Worm (Caenorhabditis elegans) whole organism, L1 larva: ENCODE results near the gene D1054.8.

Source experiments
- C04F5.9 ChIP-seq: sonication (generic microtip); optimal IDR thresholded peaks from 2 replicates; lab custom pipeline; 2016; ENCODE audit warnings: missing genetic modification characterization, missing compliant biosample characterization
- Y116A8C.19 ChIP-seq: sonication (generic microtip); optimal IDR thresholded peaks from 2 replicates; lab custom pipeline; 2016; ENCODE audit warnings: missing compliant biosample characterization, missing genetic modification characterization, borderline replicate concordance
- aly-2 ChIP-seq: fragments of 150-350 bp; optimal IDR thresholded peaks from 2 replicates; lab custom pipeline; 2014; ENCODE audit warnings: missing biosample characterization, missing genetic modification characterization
- blmp-1 ChIP-seq: fragments of 150-350 bp; optimal IDR thresholded peaks from 2 replicates; lab custom pipeline; 2014; ENCODE audit warnings: missing biosample characterization, missing genetic modification characterization
- ceh-8 ChIP-seq: fragments of 200-800 bp; sonication (Bioruptor generic); optimal IDR thresholded peaks from 2 replicates; lab custom pipeline; 2018; ENCODE audit warnings: mild to moderate bottlenecking, missing genetic modification characterization, moderate library complexity, missing compliant biosample characterization
- ceh-82 ChIP-seq, 3 experiments: fragments of 150-350 bp in 1 of 3; sonication (generic microtip) in 2 of 3; optimal IDR thresholded peaks; 2 replicates each; lab custom pipeline; 2014 to 2017; ENCODE audit warnings: missing biosample characterization in 3 of 3, missing genetic modification characterization in 3 of 3
- ceh-90 ChIP-seq: sonication (generic microtip); optimal IDR thresholded peaks from 2 replicates; lab custom pipeline; 2016; ENCODE audit warnings: missing genetic modification characterization, missing compliant biosample characterization
- efl-1 ChIP-seq, 4 experiments: fragments of 150-350 bp; optimal IDR thresholded peaks in 3 of 4; peaks in 1 of 4; 1 replicate in 1 of 4; 2 replicates in 3 of 4; lab custom pipeline; 2014; ENCODE audit warnings: missing biosample characterization in 2 of 4, missing genetic modification characterization in 2 of 4, missing genetic modification reagents in 2 of 4
- egl-13 ChIP-seq: sonication (generic microtip); optimal IDR thresholded peaks from 2 replicates; lab custom pipeline; 2016; ENCODE audit warnings: missing genotype, missing genetic modification reagents, missing genetic modification characterization, missing compliant biosample characterization
- egl-27 ChIP-seq, 2 experiments: fragments of 150-350 bp in 1 of 2; sonication (generic microtip); optimal IDR thresholded peaks; 3 replicates each; lab custom pipeline; 2017 to 2018; ENCODE audit warnings: missing biosample characterization in 2 of 2, missing genetic modification characterization in 2 of 2, missing genetic modification reagents in 2 of 2
- ets-5 ChIP-seq: fragments of 200-800 bp; sonication (Bioruptor generic); IDR thresholded peaks from 2 replicates; pipeline ENCODE4 v1.3.6; 2022; ENCODE audit warnings: missing genetic modification characterization, missing compliant biosample characterization
- fkh-10 ChIP-seq: sonication (generic microtip); optimal IDR thresholded peaks from 2 replicates; lab custom pipeline; 2017; ENCODE audit warnings: missing biosample characterization, missing genetic modification reagents, missing genetic modification characterization
- fkh-4 ChIP-seq: sonication (generic microtip); optimal IDR thresholded peaks from 2 replicates; lab custom pipeline; 2016; ENCODE audit warnings: missing compliant biosample characterization, missing genetic modification characterization, borderline replicate concordance
- fos-1 ChIP-seq: fragments of 150-350 bp; optimal IDR thresholded peaks from 2 replicates; lab custom pipeline; 2014; ENCODE audit warnings: missing biosample characterization, missing genetic modification characterization
- grh-1 ChIP-seq: fragments of 200-800 bp; sonication (Bioruptor generic); IDR thresholded peaks from 2 replicates; pipeline ENCODE4 v1.3.6; 2022; ENCODE audit warnings: missing genetic modification reagents, missing genetic modification characterization, missing compliant biosample characterization
- hlh-17 ChIP-seq: fragments of 200-800 bp; sonication (Bioruptor generic); optimal IDR thresholded peaks from 2 replicates; lab custom pipeline; 2018; ENCODE audit warnings: missing genetic modification characterization, mild to moderate bottlenecking, missing compliant biosample characterization, moderate library complexity, borderline replicate concordance
- hlh-4 ChIP-seq: sonication (generic microtip); optimal IDR thresholded peaks from 2 replicates; lab custom pipeline; 2016; ENCODE audit warnings: mild to moderate bottlenecking, missing genetic modification characterization, missing compliant biosample characterization
- hpl-2 ChIP-seq: fragments of 150-350 bp; optimal IDR thresholded peaks from 2 replicates; lab custom pipeline; 2014; ENCODE audit warnings: missing biosample characterization, missing genetic modification reagents, missing genetic modification characterization
- irx-1 ChIP-seq: sonication (generic microtip); optimal IDR thresholded peaks from 2 replicates; lab custom pipeline; 2016; ENCODE audit warnings: missing genetic modification characterization, missing compliant biosample characterization
- isw-1 ChIP-seq: fragments of 200-800 bp; sonication (Bioruptor generic); IDR thresholded peaks from 2 replicates; pipeline ENCODE4 v1.3.6; 2022; ENCODE audit warnings: missing genetic modification characterization, missing compliant biosample characterization
- lin-15B ChIP-seq: fragments of 150-350 bp; sonication (generic microtip); optimal IDR thresholded peaks from 3 replicates; lab custom pipeline; 2014; ENCODE audit warnings: missing biosample characterization, missing genetic modification characterization
- lir-3 ChIP-seq: sonication (generic microtip); optimal IDR thresholded peaks from 2 replicates; lab custom pipeline; 2016; ENCODE audit warnings: mild to moderate bottlenecking, missing genetic modification characterization, moderate library complexity, missing compliant biosample characterization; ENCODE audit not compliant: poor library complexity
- mab-9 ChIP-seq: fragments of 200-800 bp; sonication (Bioruptor generic); IDR thresholded peaks from 2 replicates; pipeline ENCODE4 v1.3.6; 2022; ENCODE audit warnings: missing genetic modification reagents, missing genetic modification characterization, missing compliant biosample characterization
- mdl-1 ChIP-seq, 2 experiments: fragments of 150-350 bp; optimal IDR thresholded peaks; 2 replicates each; lab custom pipeline; 2014 to 2017; ENCODE audit warnings: missing biosample characterization in 2 of 2, missing genetic modification characterization in 2 of 2, inconsistent platforms in 1 of 2
- mep-1 ChIP-seq: fragments of 150-350 bp; optimal IDR thresholded peaks from 2 replicates; lab custom pipeline; 2014; ENCODE audit warnings: missing biosample characterization, missing genetic modification characterization
- nhr-12 ChIP-seq: sonication (generic microtip); optimal IDR thresholded peaks from 2 replicates; lab custom pipeline; 2017; ENCODE audit warnings: missing biosample characterization, missing genetic modification characterization
- nhr-19 ChIP-seq: fragments of 200-800 bp; sonication (Bioruptor generic); conservative IDR thresholded peaks from 2 replicates; pipeline ENCODE4 v1.3.6; 2022; ENCODE audit warnings: missing genetic modification characterization, missing compliant biosample characterization
- nhr-71 ChIP-seq: sonication (generic microtip); optimal IDR thresholded peaks from 2 replicates; lab custom pipeline; 2016; ENCODE audit warnings: mild to moderate bottlenecking, missing genetic modification characterization, moderate library complexity, missing compliant biosample characterization
- nhr-76 ChIP-seq: sonication (generic microtip); optimal IDR thresholded peaks from 2 replicates; lab custom pipeline; 2017; ENCODE audit warnings: missing biosample characterization, missing genetic modification characterization
- nhr-77 ChIP-seq: fragments of 150-350 bp; optimal IDR thresholded peaks from 2 replicates; lab custom pipeline; 2014; ENCODE audit warnings: missing biosample characterization, missing genetic modification characterization
- nhr-84 ChIP-seq: sonication (generic microtip); optimal IDR thresholded peaks from 2 replicates; lab custom pipeline; 2017; ENCODE audit warnings: missing biosample characterization, missing genetic modification characterization
- nhr-85 ChIP-seq: sonication (generic microtip); peaks from one replicate; lab custom pipeline; 2016; ENCODE audit warnings: missing genetic modification characterization, inconsistent platforms, missing compliant biosample characterization
- pag-3 ChIP-seq: sonication (generic microtip); optimal IDR thresholded peaks from 2 replicates; lab custom pipeline; 2017; ENCODE audit warnings: missing genetic modification characterization, mild to moderate bottlenecking, missing compliant biosample characterization, antibody characterized with exemption, borderline replicate concordance; ENCODE audit not compliant: insufficient read depth
- snu-23 ChIP-seq: sonication (generic microtip); optimal IDR thresholded peaks from 2 replicates; lab custom pipeline; 2016; ENCODE audit warnings: missing genetic modification characterization, missing compliant biosample characterization
- sptf-1 ChIP-seq: fragments of 150-350 bp; optimal IDR thresholded peaks from 2 replicates; lab custom pipeline; 2014; ENCODE audit warnings: missing biosample characterization, missing genetic modification characterization
- swsn-7 ChIP-seq: sonication (generic microtip); optimal IDR thresholded peaks from 2 replicates; lab custom pipeline; 2016; ENCODE audit warnings: missing genetic modification characterization, missing compliant biosample characterization
- tbx-2 ChIP-seq: sonication (generic microtip); optimal IDR thresholded peaks from 2 replicates; lab custom pipeline; 2016; ENCODE audit warnings: missing genetic modification characterization, missing compliant biosample characterization
- unc-130 ChIP-seq: fragments of 150-350 bp; optimal IDR thresholded peaks from 2 replicates; lab custom pipeline; 2017; ENCODE audit warnings: missing biosample characterization, missing genetic modification characterization, inconsistent platforms
- unc-30 ChIP-seq: sonication (generic microtip); optimal IDR thresholded peaks from 2 replicates; lab custom pipeline; 2017; ENCODE audit warnings: missing biosample characterization, missing genetic modification characterization
- unc-62 ChIP-seq: fragments of 150-350 bp; optimal IDR thresholded peaks from 2 replicates; lab custom pipeline; 2014; ENCODE audit warnings: missing biosample characterization, missing genetic modification reagents, missing genetic modification characterization
- unc-86 ChIP-seq: sonication (generic microtip); optimal IDR thresholded peaks from 2 replicates; lab custom pipeline; 2016; ENCODE audit warnings: missing genetic modification characterization, missing compliant biosample characterization
- unc-98 ChIP-seq: fragments of 200-800 bp; sonication (Bioruptor generic); IDR thresholded peaks from 2 replicates; pipeline ENCODE4 v1.3.6; 2022; ENCODE audit warnings: missing genetic modification characterization, missing compliant biosample characterization
- xbp-1 ChIP-seq: sonication (generic microtip); optimal IDR thresholded peaks from 2 replicates; lab custom pipeline; 2016; ENCODE audit warnings: missing genetic modification characterization, missing compliant biosample characterization
- ztf-11 ChIP-seq, 2 experiments: sonication (generic microtip); optimal IDR thresholded peaks; 2 replicates each; lab custom pipeline; 2016 to 2017; ENCODE audit warnings: missing genetic modification characterization in 2 of 2, missing biosample characterization in 1 of 2, missing compliant biosample characterization in 1 of 2

The D1054.8 gene

ce11 chrV:10757128-10757527 is 27.0 kb upstream of the D1054.8 start (continued):
- no peak for TF ChIP-seq ceh-90 (tag; lab: Kevin White, UChicago)
- TF ChIP-seq egl-13 (tag; lab: Kevin White, UChicago) = no peak
- TF ChIP-seq nhr-76 = no peak
- TF ChIP-seq fos-1 (tag; lab: Kevin White, UChicago) = no peak
- TF ChIP-seq hpl-2 = no peak
- no peak for TF ChIP-seq pag-3 (tag; lab: Kevin White, UChicago)
- TF ChIP-seq unc-98 = no peak
- no peak for TF ChIP-seq hlh-17 (GFP tag; lab: Kevin White, UChicago)
- no peak for TF ChIP-seq unc-62
- TF ChIP-seq isw-1 = no peak
- TF ChIP-seq egl-27 (tag; optimal IDR thresholded peaks at IDR 0.05; lab: Kevin White, UChicago) = no peak
- no peak for TF ChIP-seq Y116A8C.19 (tag; lab: Kevin White, UChicago)
- TF ChIP-seq mdl-1 (tag; optimal IDR thresholded peaks at IDR 0.05; lab: Kevin White, UChicago) = no peak
- no peak for TF ChIP-seq fkh-4 (tag; lab: Kevin White, UChicago)
- no peak for TF ChIP-seq aly-2 (tag; lab: Kevin White, UChicago)
- no peak for TF ChIP-seq ets-5 (GFP tag; lab: Robert Waterston, UW)
- TF ChIP-seq mep-1 = no peak
- TF ChIP-seq nhr-19 (GFP tag; lab: Robert Waterston, UW) = no peak
- TF ChIP-seq C04F5.9 (tag; lab: Kevin White, UChicago) = no peak
- no peak for TF ChIP-seq unc-86
- no peak for TF ChIP-seq lir-3 (tag; lab: Kevin White, UChicago)
- TF ChIP-seq sptf-1 (tag; lab: Kevin White, UChicago) = no peak
- TF ChIP-seq grh-1 (GFP tag; lab: Robert Waterston, UW) = no peak
- no peak for TF ChIP-seq ztf-11 (tag; optimal IDR thresholded peaks at IDR 0.05; lab: Kevin White, UChicago)
- TF ChIP-seq blmp-1 (tag; lab: Kevin White, UChicago) = peak; percentile 63
- TF ChIP-seq snu-23 (GFP tag; lab: Kevin White, UChicago) = peak; percentile 50
- TF ChIP-seq tbx-2 (tag; lab: Kevin White, UChicago) = peak; percentile 2
- no peak for TF ChIP-seq unc-130 (tag; lab: Kevin White, UChicago)
- TF ChIP-seq lin-15B (tag; lab: Kevin White, UChicago) = no peak
- no peak for TF ChIP-seq nhr-84 (tag; lab: Kevin White, UChicago)
- TF ChIP-seq, all 84 proteins: peak for 12

ce11 chrV:10758658-10759057 is 25.5 kb upstream of the D1054.8 start, which contains the start of gene F28H7.8:
TSS of gene F28H7.8 (plus strand) at chrV:10758958.
- TF ChIP-seq nhr-12 (tag; lab: Kevin White, UChicago) = no peak
- no peak for TF ChIP-seq ets-5 (GFP tag; lab: Robert Waterston, UW)
- no peak for TF ChIP-seq irx-1 (tag; lab: Kevin White, UChicago)
- TF ChIP-seq swsn-7 (tag; lab: Kevin White, UChicago) = no peak
- TF ChIP-seq lin-15B (tag; lab: Kevin White, UChicago) = no peak
- peak; percentile 61 for TF ChIP-seq nhr-85 (tag; lab: Kevin White, UChicago)
- no peak for TF ChIP-seq xbp-1 (tag; lab: Kevin White, UChicago)

ce11 chrV:10760839-10761238 is 23.3 kb upstream of the D1054.8 start:
- TF ChIP-seq ceh-8 (GFP tag; lab: Kevin White, UChicago) (no peak), nhr-77 (tag; lab: Kevin White, UChicago) (no peak), unc-30 (tag; lab: Kevin White, UChicago) (no peak), mab-9 (GFP tag; lab: Robert Waterston, UW) (no peak), nhr-12 (tag; lab: Kevin White, UChicago) (no peak), ceh-82 (tag; optimal IDR thresholded peaks at IDR 0.05; lab: Kevin White, UChicago) (no peak), mdl-1 (tag; optimal IDR thresholded peaks at IDR 0.05; lab: Kevin White, UChicago) (no peak), efl-1 (optimal IDR thresholded peaks at IDR 0.05; lab: Kevin White, UChicago) (no peak), efl-1 (GFP tag; optimal IDR thresholded peaks at IDR 0.05 in 1 of 2; lab: Kevin White, UChicago) (no peak), fkh-10 (GFP tag; lab: Kevin White, UChicago) (no peak), nhr-71 (no peak), hlh-4 (tag; lab: Kevin White, UChicago) (no peak), nhr-84 (tag; lab: Kevin White, UChicago) (no peak)
